Fruit fly (Drosophila melanogaster): ENCODE data around the gene CG14689.

Gene CG14689

dm6 chr3R:10679911-10680310 lies 31.1 kb downstream of the CG14689 start:
- no peak for TF ChIP-seq Hr78 (GFP tag; optimal IDR thresholded peaks at IDR 0.05)
- TF ChIP-seq brk (GFP tag; optimal IDR thresholded peaks at IDR 0.05) = no peak
- TF ChIP-seq jim (GFP tag; optimal IDR thresholded peaks at IDR 0.05) = no peak
- no peak for TF ChIP-seq Dfd (GFP tag; optimal IDR thresholded peaks at IDR 0.05)
- no peak for TF ChIP-seq usp (GFP tag; optimal IDR thresholded peaks at IDR 0.05)
- TF ChIP-seq OdsH (GFP tag; optimal IDR thresholded peaks at IDR 0.05) = no peak
- TF ChIP-seq Abd-B (GFP tag; optimal IDR thresholded peaks at IDR 0.05) = no peak
- no peak for TF ChIP-seq woc (GFP tag; optimal IDR thresholded peaks at IDR 0.05)
- no peak for TF ChIP-seq pan (optimal IDR thresholded peaks at IDR 0.05)
- TF ChIP-seq Dif (GFP tag; optimal IDR thresholded peaks at IDR 0.05; ENCODE audit: partially characterized antibody) = no peak
- TF ChIP-seq Rel (GFP tag; optimal IDR thresholded peaks at IDR 0.05) = no peak
- TF ChIP-seq Rel (tag; optimal IDR thresholded peaks at IDR 0.05) = no peak
- TF ChIP-seq GATAd (GFP tag; optimal IDR thresholded peaks at IDR 0.05) = no peak
- no peak for TF ChIP-seq HLH106 (tag; optimal IDR thresholded peaks at IDR 0.05)
- TF ChIP-seq tai (GFP tag; optimal IDR thresholded peaks at IDR 0.05) = no peak
- TF ChIP-seq ey (GFP tag; optimal IDR thresholded peaks at IDR 0.05) = no peak
- no peak for TF ChIP-seq lola (GFP tag; optimal IDR thresholded peaks at IDR 0.05)
- no peak for TF ChIP-seq CG32264 (GFP tag; optimal IDR thresholded peaks at IDR 0.05)

dm6 chr3R:10678935-10679565 lies 32.0 kb downstream of the CG14689 start:
- no peak for TF ChIP-seq Vsx2 (GFP tag; optimal IDR thresholded peaks at IDR 0.05; ENCODE audit: partially characterized antibody)
- TF ChIP-seq CG32264 (GFP tag; optimal IDR thresholded peaks at IDR 0.05) = no peak
- TF ChIP-seq br (GFP tag; optimal IDR thresholded peaks at IDR 0.05) = no peak
- no peak for TF ChIP-seq Hr83 (GFP tag; optimal IDR thresholded peaks at IDR 0.05; ENCODE audit: poor library complexity, severe bottlenecking)
- no peak for TF ChIP-seq Hnf4 (GFP tag; optimal IDR thresholded peaks at IDR 0.05)

dm6 chr3R:10677245-10677902 lies 33.7 kb downstream of the CG14689 start, which contains the start of gene CG6465:
CG6465 (minus strand) TSS chr3R:10677251.
- TF ChIP-seq N (GFP tag; optimal IDR thresholded peaks at IDR 0.05) (peak; percentile 44), Jra (GFP tag; optimal IDR thresholded peaks at IDR 0.05) (no peak), sage (GFP tag; optimal IDR thresholded peaks at IDR 0.05) (no peak), tai (GFP tag; optimal IDR thresholded peaks at IDR 0.05) (peak; percentile 27), CrebA (GFP tag; optimal IDR thresholded peaks at IDR 0.05; ENCODE audit: borderline replicate concordance) (no peak), Sp1 (GFP tag; optimal IDR thresholded peaks at IDR 0.05) (no peak), OdsH (GFP tag; optimal IDR thresholded peaks at IDR 0.05) (no peak), fru (GFP tag; optimal IDR thresholded peaks at IDR 0.05) (no peak), usp (GFP tag; optimal IDR thresholded peaks at IDR 0.05) (no peak), Myc (optimal IDR thresholded peaks at IDR 0.05) (peak; percentile 76), psq (GFP tag; optimal IDR thresholded peaks at IDR 0.05) (no peak), dsf (GFP tag; optimal IDR thresholded peaks at IDR 0.05; ENCODE audit: borderline replicate concordance) (no peak)

dm6 chr3R:10675101-10675500 lies 35.9 kb downstream of the CG14689 start:
- TF ChIP-seq Vsx2 (GFP tag; optimal IDR thresholded peaks at IDR 0.05; ENCODE audit: partially characterized antibody) (no peak), dmrt93B (GFP tag; optimal IDR thresholded peaks at IDR 0.05) (no peak), pan (optimal IDR thresholded peaks at IDR 0.05) (no peak), CG32264 (GFP tag; optimal IDR thresholded peaks at IDR 0.05) (no peak), Hnf4 (GFP tag; optimal IDR thresholded peaks at IDR 0.05) (no peak), rgr (GFP tag; optimal IDR thresholded peaks at IDR 0.05) (peak; percentile 17), Hr78 (GFP tag; optimal IDR thresholded peaks at IDR 0.05) (no peak), OdsH (GFP tag; optimal IDR thresholded peaks at IDR 0.05) (no peak), h (GFP tag; optimal IDR thresholded peaks at IDR 0.05) (peak; percentile 47), fru (GFP tag; optimal IDR thresholded peaks at IDR 0.05) (peak; percentile 54), Mio (GFP tag; optimal IDR thresholded peaks at IDR 0.05) (no peak), usp (GFP tag; optimal IDR thresholded peaks at IDR 0.05) (no peak), tai (GFP tag; optimal IDR thresholded peaks at IDR 0.05) (no peak), Jra (GFP tag; optimal IDR thresholded peaks at IDR 0.05) (no peak), Sp1 (GFP tag; optimal IDR thresholded peaks at IDR 0.05) (no peak), Hr83 (GFP tag; optimal IDR thresholded peaks at IDR 0.05; ENCODE audit: poor library complexity, severe bottlenecking) (peak; percentile 17), HLH106 (tag; optimal IDR thresholded peaks at IDR 0.05) (no peak), woc (GFP tag; optimal IDR thresholded peaks at IDR 0.05) (no peak), Dfd (GFP tag; optimal IDR thresholded peaks at IDR 0.05) (no peak), CG9705 (GFP tag; optimal IDR thresholded peaks at IDR 0.05) (no peak), psq (GFP tag; optimal IDR thresholded peaks at IDR 0.05) (no peak), sage (GFP tag; optimal IDR thresholded peaks at IDR 0.05) (no peak), ey (GFP tag; optimal IDR thresholded peaks at IDR 0.05) (no peak), N (GFP tag; optimal IDR thresholded peaks at IDR 0.05) (no peak), jim (GFP tag; optimal IDR thresholded peaks at IDR 0.05) (no peak), dl (GFP tag; optimal IDR thresholded peaks at IDR 0.05; ENCODE audit: insufficient read depth in 1 of 2, partially characterized antibody in 2 of 2) (no peak), Abd-B (GFP tag; optimal IDR thresholded peaks at IDR 0.05) (no peak), Rel (GFP tag; optimal IDR thresholded peaks at IDR 0.05) (no peak), Rel (tag; optimal IDR thresholded peaks at IDR 0.05) (no peak), Myc (optimal IDR thresholded peaks at IDR 0.05) (peak; percentile 72), foxo (GFP tag; optimal IDR thresholded peaks at IDR 0.05) (peak in 1 of 2 experiments; percentile 42), lola (GFP tag; optimal IDR thresholded peaks at IDR 0.05) (no peak), brk (GFP tag; optimal IDR thresholded peaks at IDR 0.05) (peak; percentile 6), Dif (GFP tag; optimal IDR thresholded peaks at IDR 0.05; ENCODE audit: partially characterized antibody) (no peak), br (GFP tag; optimal IDR thresholded peaks at IDR 0.05) (no peak), CrebA (GFP tag; optimal IDR thresholded peaks at IDR 0.05; ENCODE audit: borderline replicate concordance) (no peak)

Measured in whole organism, wandering third instar larva.